Fruit fly (Drosophila melanogaster): ENCODE measurements around the gene Npl4.
A peak's percentile ranks its signal among the peaks of the same experiment; 100 is the strongest.

Gene Npl4

dm6 chr3R:25647577-25648257 is 23.3 kb upstream of the Npl4 start (continued):
- TF ChIP-seq Sox15 (GFP tag; optimal IDR thresholded peaks at IDR 0.05) (no peak), fd59A (GFP tag; optimal IDR thresholded peaks at IDR 0.05) (peak; percentile 21), svp (GFP tag) (peak; percentile 73), pdm3 (GFP tag; optimal IDR thresholded peaks at IDR 0.05) (peak; percentile 43), CG7368 (GFP tag; optimal IDR thresholded peaks at IDR 0.05) (peak; percentile 22), Eip78C (GFP tag) (peak; percentile 71), CG6808 (GFP tag; optimal IDR thresholded peaks at IDR 0.05) (peak; percentile 44), CG15336 (GFP tag; IDR thresholded peaks at IDR 0.05) (peak; percentile 68), Ets21C (GFP tag; optimal IDR thresholded peaks at IDR 0.05) (no peak), CG3919 (GFP tag; optimal IDR thresholded peaks at IDR 0.05) (peak; percentile 39), CG6276 (GFP tag; optimal IDR thresholded peaks at IDR 0.05) (peak; percentile 80), Sox102F (GFP tag; optimal IDR thresholded peaks at IDR 0.05) (peak; percentile 28), Smox (GFP tag; optimal IDR thresholded peaks at IDR 0.05) (no peak), CG11294 (GFP tag; IDR thresholded peaks at IDR 0.05) (0 out of 2 replicates have a peak, but pooled peaks have one; percentile 13), Ets96B (tag; optimal IDR thresholded peaks at IDR 0.05) (peak; percentile 66)

- TF ChIP-seq OdsH (GFP tag; optimal IDR thresholded peaks at IDR 0.05) (peak; percentile 86), CG1621 (tag; optimal IDR thresholded peaks at IDR 0.05) (peak; percentile 75), CG7368 (GFP tag; optimal IDR thresholded peaks at IDR 0.05) (peak; percentile 79), CG6854 (GFP tag; optimal IDR thresholded peaks at IDR 0.05) (peak; percentile 74), CG31627 (GFP tag; optimal IDR thresholded peaks at IDR 0.05) (peak; percentile 96), CG32006 (GFP tag; optimal IDR thresholded peaks at IDR 0.05) (peak; percentile 81), Hr39 (GFP tag; optimal IDR thresholded peaks at IDR 0.05) (peak; percentile 96), Sox102F (GFP tag; optimal IDR thresholded peaks at IDR 0.05) (peak; percentile 74), CG8319 (GFP tag; optimal IDR thresholded peaks at IDR 0.05) (peak; percentile 80), Ets21C (GFP tag; optimal IDR thresholded peaks at IDR 0.05) (peak; percentile 89), net (GFP tag; optimal IDR thresholded peaks at IDR 0.05) (peak; percentile 71), CG6792 (GFP tag; optimal IDR thresholded peaks at IDR 0.05) (peak; percentile 85), Blimp-1 (GFP tag; optimal IDR thresholded peaks at IDR 0.05) (peak; percentile 68), Gug (GFP tag; IDR thresholded peaks at IDR 0.05) (peak; percentile 81), Ets96B (tag; optimal IDR thresholded peaks at IDR 0.05) (peak; percentile 78), pdm3 (GFP tag; optimal IDR thresholded peaks at IDR 0.05) (peak; percentile 88), Eip78C (GFP tag) (peak; percentile 93), Sox14 (GFP tag; optimal IDR thresholded peaks at IDR 0.05) (peak; percentile 90), CG4318 (GFP tag; optimal IDR thresholded peaks at IDR 0.05) (peak; percentile 75), cyc (GFP tag; optimal IDR thresholded peaks at IDR 0.05) (peak; percentile 95), CG15336 (GFP tag; IDR thresholded peaks at IDR 0.05) (peak; percentile 71), CG3032 (tag; optimal IDR thresholded peaks at IDR 0.05) (peak; percentile 86), achi (GFP tag; optimal IDR thresholded peaks at IDR 0.05) (peak; percentile 81), fd59A (GFP tag; optimal IDR thresholded peaks at IDR 0.05) (peak; percentile 68), dsx (GFP tag; optimal IDR thresholded peaks at IDR 0.05; ENCODE audit: poor library complexity, severe bottlenecking) (peak; percentile 47), fd85E (GFP tag; optimal IDR thresholded peaks at IDR 0.05) (peak; percentile 69), CG11902 (GFP tag; optimal IDR thresholded peaks at IDR 0.05) (peak; percentile 89), Lpt (GFP tag; optimal IDR thresholded peaks at IDR 0.05) (peak; percentile 39), CG11294 (GFP tag; IDR thresholded peaks at IDR 0.05) (peak; percentile 63; the same call in 1 of the 2 replicates), CG16779 (tag; optimal IDR thresholded peaks at IDR 0.05) (peak; percentile 81), Hr4 (GFP tag; optimal IDR thresholded peaks at IDR 0.05) (peak; percentile 89), svp (GFP tag) (peak; percentile 99), lz (GFP tag; optimal IDR thresholded peaks at IDR 0.05) (peak; percentile 93), ss (GFP tag; optimal IDR thresholded peaks at IDR 0.05) (peak; percentile 54 to 74), CG11762 (GFP tag; optimal IDR thresholded peaks at IDR 0.05; ENCODE audit: insufficient read depth) (peak; percentile 74), topi (GFP tag; optimal IDR thresholded peaks at IDR 0.05) (peak; percentile 85), CG6808 (GFP tag; optimal IDR thresholded peaks at IDR 0.05) (peak; percentile 65), Hr38 (GFP tag; optimal IDR thresholded peaks at IDR 0.05) (peak; percentile 58), Eip75B (GFP tag; optimal IDR thresholded peaks at IDR 0.05) (peak; percentile 88), Eip93F (GFP tag; optimal IDR thresholded peaks at IDR 0.05) (no peak), CG10669 (GFP tag; optimal IDR thresholded peaks at IDR 0.05) (peak; percentile 78), CG9139 (GFP tag; optimal IDR thresholded peaks at IDR 0.05) (peak; percentile 18)
Observed at dm6 chr3R:25646882-25647518, 22.5 kb upstream of the Npl4 start.
